Worm (Caenorhabditis elegans) whole organism, dauer: ENCODE measurements around the gene aqp-7.
A peak's percentile ranks its signal among the peaks of the same experiment; 100 is the strongest.

Experiments
- unc-62 ChIP-seq: sonication (generic microtip); optimal IDR thresholded peaks from 2 replicates; lab custom pipeline; 2017; ENCODE audit warnings: missing biosample characterization, missing genetic modification reagents, missing genetic modification characterization

Gene aqp-7

ce11 chrX:3023552-3024183 lies 1.2 kb upstream of the aqp-7 start:
- no peak for TF ChIP-seq unc-62 (GFP tag; lab: Kevin White, UChicago)

ce11 chrX:3025145-3025544 lies 282 bp downstream of the aqp-7 start:
- no peak for TF ChIP-seq unc-62 (GFP tag; lab: Kevin White, UChicago)

- no peak for TF ChIP-seq unc-62 (GFP tag; lab: Kevin White, UChicago)
These were observed 4.2 kb downstream of the aqp-7 start, which contains the start of gene M02F4.1 for ce11 chrX:3029030-3029429. TSS of gene M02F4.1 (minus strand) at chrX:3029130.

ce11 chrX:3031484-3031883 lies 6.6 kb downstream of the aqp-7 start, which contains the start of gene clec-265:
TSS of gene clec-265 (plus strand) at chrX:3031783.
- no peak for TF ChIP-seq unc-62 (GFP tag; lab: Kevin White, UChicago)

- TF ChIP-seq unc-62 (GFP tag; lab: Kevin White, UChicago), result no peak
These were observed 8.6 kb downstream of the aqp-7 start for ce11 chrX:3033492-3033891.

ce11 chrX:3034203-3034602 lies 9.3 kb downstream of the aqp-7 start, which contains the start of gene M02F4.2:
TSS of gene M02F4.2 (minus strand) at chrX:3034303.
- no peak for TF ChIP-seq unc-62 (GFP tag; lab: Kevin White, UChicago)

- peak; percentile 7 for TF ChIP-seq unc-62 (GFP tag; lab: Kevin White, UChicago)
These were observed 11.1 kb downstream of the aqp-7 start for ce11 chrX:3035972-3036379.

ce11 chrX:3040021-3040420 lies 15.2 kb downstream of the aqp-7 start:
- TF ChIP-seq unc-62 (GFP tag; lab: Kevin White, UChicago), result no peak

- no peak for TF ChIP-seq unc-62 (GFP tag; lab: Kevin White, UChicago)
These were observed 15.7 kb downstream of the aqp-7 start for ce11 chrX:3040609-3041008.

ce11 chrX:3045466-3045865 lies 20.6 kb downstream of the aqp-7 start, which contains the start of gene cnnm-3:
TSS of gene cnnm-3 (minus strand) at chrX:3045847.
- TF ChIP-seq unc-62 (GFP tag; lab: Kevin White, UChicago), result no peak

- TF ChIP-seq unc-62 (GFP tag; lab: Kevin White, UChicago), result no peak
These were observed 22.4 kb downstream of the aqp-7 start for ce11 chrX:3047224-3047623.

ce11 chrX:3048696-3049095 lies 23.8 kb downstream of the aqp-7 start:
- no peak for TF ChIP-seq unc-62 (GFP tag; lab: Kevin White, UChicago)

ce11 chrX:3049233-3049632 lies 24.4 kb downstream of the aqp-7 start:
- no peak for TF ChIP-seq unc-62 (GFP tag; lab: Kevin White, UChicago)

ce11 chrX:3051315-3051993 lies 26.6 kb downstream of the aqp-7 start:
- TF ChIP-seq unc-62 (GFP tag; lab: Kevin White, UChicago), result no peak

ce11 chrX:3054394-3054793 lies 29.5 kb downstream of the aqp-7 start:
- TF ChIP-seq unc-62 (GFP tag; lab: Kevin White, UChicago), result no peak

ce11 chrX:3054802-3055201 lies 29.9 kb downstream of the aqp-7 start, which contains the start of gene twk-26:
TSS of gene twk-26 (minus strand) at chrX:3054824.
- no peak for TF ChIP-seq unc-62 (GFP tag; lab: Kevin White, UChicago)

- no peak for TF ChIP-seq unc-62 (GFP tag; lab: Kevin White, UChicago)
These were observed 31.2 kb downstream of the aqp-7 start for ce11 chrX:3056098-3056497.
